Worm (Caenorhabditis elegans) whole organism, L4 larva: ENCODE data around the gene Y42G9A.2.

ENCODE experiments used
- dpl-1 ChIP-seq: fragments of 150-350 bp; optimal IDR thresholded peaks from 2 replicates; lab custom pipeline; 2014; ENCODE audit warnings: missing biosample characterization, missing genetic modification reagents, missing genetic modification characterization
- jun-1 ChIP-seq: fragments of 150-350 bp; optimal IDR thresholded peaks from 2 replicates; lab custom pipeline; 2014; ENCODE audit warnings: missing biosample characterization, missing genetic modification reagents, missing genetic modification characterization
- lim-7 ChIP-seq: fragments of 200-800 bp; sonication (Bioruptor generic); IDR thresholded peaks from 2 replicates; pipeline ENCODE4 v1.3.6; 2022; ENCODE audit warnings: missing genetic modification characterization, missing compliant biosample characterization
- lin-39 ChIP-seq: fragments of 150-350 bp; optimal IDR thresholded peaks from 2 replicates; lab custom pipeline; 2014; ENCODE audit warnings: missing biosample characterization, missing genetic modification reagents, missing genetic modification characterization
- mxl-3 ChIP-seq: fragments of 200-800 bp; sonication (Bioruptor generic); optimal IDR thresholded peaks from 2 replicates; lab custom pipeline; 2018; ENCODE audit warnings: mild to moderate bottlenecking, missing genetic modification characterization, missing compliant biosample characterization
- nhr-77 ChIP-seq: fragments of 150-350 bp; optimal IDR thresholded peaks from 2 replicates; lab custom pipeline; 2014; ENCODE audit warnings: missing biosample characterization, missing genetic modification characterization
- saeg-2 ChIP-seq: fragments of 200-800 bp; sonication (Bioruptor generic); IDR thresholded peaks from 2 replicates; pipeline ENCODE4 v1.3.6; 2022; ENCODE audit warnings: missing genetic modification reagents, missing genetic modification characterization, missing compliant biosample characterization
- set-16 ChIP-seq: fragments of 200-800 bp; sonication (Bioruptor generic); IDR thresholded peaks from 2 replicates; pipeline ENCODE4 v1.3.6; 2022; ENCODE audit warnings: missing genetic modification reagents, missing genetic modification characterization, missing compliant biosample characterization
- unc-39 ChIP-seq: sonication (generic microtip); optimal IDR thresholded peaks from 2 replicates; lab custom pipeline; 2017; ENCODE audit warnings: missing biosample characterization, missing genetic modification characterization
- unc-62 ChIP-seq, 3 experiments: fragments of 150-350 bp in 1 of 3; sonication (generic microtip); optimal IDR thresholded peaks in 2 of 3; peaks in 1 of 3; 1 replicate in 1 of 3; 2 replicates in 2 of 3; lab custom pipeline; 2014 to 2017; ENCODE audit warnings: missing biosample characterization in 3 of 3, missing genetic modification characterization in 3 of 3, missing genetic modification reagents in 3 of 3, missing genotype in 1 of 3

ce11 chrIII:6139328-6139727 is 8.7 kb upstream of the Y42G9A.2 start:
- TF ChIP-seq saeg-2 (GFP tag; lab: Robert Waterston, UW): no peak
- TF ChIP-seq set-16 (GFP tag; lab: Robert Waterston, UW): no peak
- TF ChIP-seq nhr-77 (tag; lab: Kevin White, UChicago): no peak
- no peak for TF ChIP-seq mxl-3 (GFP tag; lab: Kevin White, UChicago)
- no peak for TF ChIP-seq dpl-1 (GFP tag; lab: Kevin White, UChicago)
- TF ChIP-seq unc-62 (GFP tag; optimal IDR thresholded peaks at IDR 0.05 in 1 of 2; lab: Kevin White, UChicago): no peak
- no peak for TF ChIP-seq unc-62 (tag; optimal IDR thresholded peaks at IDR 0.05; lab: Kevin White, UChicago)
- TF ChIP-seq jun-1 (tag; lab: Kevin White, UChicago): no peak
- no peak for TF ChIP-seq unc-39 (tag; lab: Kevin White, UChicago)
- TF ChIP-seq lin-39 (tag; lab: Kevin White, UChicago): no peak
- TF ChIP-seq lim-7: no peak
